Fruit fly (Drosophila melanogaster) whole organism, embryonic: ENCODE data around the gene CG43093.

Experiments used
- Abd-B ChIP-seq: fragments of 200-800 bp; sonication (Bioruptor generic); optimal IDR thresholded peaks from 2 replicates; lab custom pipeline; 2018; ENCODE audit warnings: missing biosample characterization, mild to moderate bottlenecking, missing genetic modification characterization, moderate library complexity
- CG10209 ChIP-seq: fragments of 200-800 bp; sonication (Bioruptor generic); optimal IDR thresholded peaks from 3 replicates; lab custom pipeline; 2017; ENCODE audit warnings: missing biosample characterization, mild to moderate bottlenecking, missing genetic modification characterization, missing genetic modification reagents
- CG10274 ChIP-seq: fragments of 200-800 bp; sonication (Bioruptor generic); optimal IDR thresholded peaks from 3 replicates; lab custom pipeline; 2017; ENCODE audit warnings: missing biosample characterization, mild to moderate bottlenecking, missing genetic modification characterization
- CG11723 ChIP-seq: fragments of 200-800 bp; sonication (Bioruptor generic); optimal IDR thresholded peaks from 2 replicates; lab custom pipeline; 2017; ENCODE audit warnings: missing biosample characterization, mild to moderate bottlenecking, missing genetic modification characterization
- CG12236 ChIP-seq: fragments of 200-800 bp; sonication (Bioruptor generic); optimal IDR thresholded peaks from 2 replicates; lab custom pipeline; 2016; ENCODE audit warnings: missing biosample characterization, missing genetic modification characterization
- CG16813 ChIP-seq: fragments of 200-800 bp; sonication (Bioruptor generic); IDR thresholded peaks from 3 replicates; pipeline ENCODE4 v1.3.6; 2022; ENCODE audit warnings: missing biosample characterization, missing genetic modification characterization; ENCODE audit not compliant: partially characterized antibody
- CG17186 ChIP-seq: fragments of 200-800 bp; sonication (Bioruptor generic); optimal IDR thresholded peaks from 3 replicates; lab custom pipeline; 2017; ENCODE audit warnings: missing biosample characterization, missing genetic modification reagents, missing genetic modification characterization
- CG1792 ChIP-seq: fragments of 200-800 bp; sonication (Bioruptor generic); optimal IDR thresholded peaks from 2 replicates; lab custom pipeline; 2016; ENCODE audit warnings: missing biosample characterization, missing genetic modification characterization
- CG30020 ChIP-seq: fragments of 200-800 bp; optimal IDR thresholded peaks from 2 replicates; lab custom pipeline; 2019; ENCODE audit warnings: missing biosample characterization, mild to moderate bottlenecking, missing genetic modification characterization, moderate library complexity
- CG3065 ChIP-seq: fragments of 200-800 bp; sonication (Bioruptor generic); optimal IDR thresholded peaks from 2 replicates; lab custom pipeline; 2016; ENCODE audit warnings: missing biosample characterization, missing genetic modification characterization
- CG32767 ChIP-seq: fragments of 200-800 bp; sonication (Bioruptor generic); IDR thresholded peaks from 2 replicates; pipeline ENCODE4 v1.3.6; 2022; ENCODE audit warnings: missing biosample characterization, missing genetic modification characterization
- CG33213 ChIP-seq: fragments of 200-800 bp; sonication (Bioruptor generic); optimal IDR thresholded peaks from 3 replicates; lab custom pipeline; 2016; ENCODE audit warnings: missing biosample characterization, missing genetic modification characterization
- CG6175 ChIP-seq: fragments of 200-800 bp; sonication (Bioruptor generic); IDR thresholded peaks from 3 replicates; pipeline ENCODE4 v1.3.6; 2022; ENCODE audit warnings: missing biosample characterization, missing genetic modification characterization
- CG7271 ChIP-seq: fragments of 200-800 bp; sonication (Bioruptor generic); optimal IDR thresholded peaks from 2 replicates; lab custom pipeline; 2018; ENCODE audit warnings: missing biosample characterization, mild to moderate bottlenecking, missing genetic modification characterization, moderate library complexity
- CG8765 ChIP-seq: fragments of 200-800 bp; sonication (Bioruptor generic); IDR thresholded peaks from 2 replicates; pipeline ENCODE4 v1.3.6; 2022; ENCODE audit warnings: missing biosample characterization, missing genetic modification characterization
- CG8924 ChIP-seq: fragments of 200-800 bp; optimal IDR thresholded peaks from 3 replicates; lab custom pipeline; 2019; ENCODE audit warnings: missing biosample characterization, mild to moderate bottlenecking, missing genetic modification characterization, moderate library complexity
- CG9932 ChIP-seq: fragments of 200-800 bp; sonication (Bioruptor generic); IDR thresholded peaks from 2 replicates; pipeline ENCODE4 v1.3.6; 2022; ENCODE audit warnings: missing biosample characterization, missing genetic modification characterization
- Chrac-16 ChIP-seq: fragments of 200-800 bp; sonication (Bioruptor generic); optimal IDR thresholded peaks from 3 replicates; lab custom pipeline; 2016; ENCODE audit warnings: missing biosample characterization, missing genetic modification characterization
- Dp ChIP-seq: fragments of 200-800 bp; sonication (Bioruptor generic); optimal IDR thresholded peaks from 2 replicates; lab custom pipeline; 2018; ENCODE audit warnings: missing biosample characterization, mild to moderate bottlenecking, missing genetic modification characterization, moderate library complexity
- Eip74EF ChIP-seq, 2 experiments: fragments of 200-800 bp in 1 of 2; fragments of >200 bp in 1 of 2; sonication (Bioruptor generic) in 1 of 2; optimal IDR thresholded peaks; 2 replicates each; lab custom pipeline; 2017 to 2019; ENCODE audit warnings: missing biosample characterization in 2 of 2, missing genetic modification characterization in 2 of 2, mild to moderate bottlenecking in 1 of 2, moderate library complexity in 1 of 2
- Fer1 ChIP-seq: fragments of 200-800 bp; sonication (Bioruptor generic); optimal IDR thresholded peaks from 2 replicates; lab custom pipeline; 2017; ENCODE audit warnings: missing biosample characterization, mild to moderate bottlenecking, missing genetic modification characterization
- HHEX ChIP-seq: fragments of 200-800 bp; sonication (Bioruptor generic); optimal IDR thresholded peaks from 3 replicates; lab custom pipeline; 2017; ENCODE audit warnings: missing biosample characterization, mild to moderate bottlenecking, missing genetic modification characterization, missing genetic modification reagents
- Oli ChIP-seq: fragments of 200-800 bp; sonication (Bioruptor generic); optimal IDR thresholded peaks from 2 replicates; lab custom pipeline; 2018; ENCODE audit warnings: missing biosample characterization, mild to moderate bottlenecking, missing genetic modification characterization, moderate library complexity
- Scr ChIP-seq: fragments of 200-800 bp; sonication (Bioruptor generic); IDR thresholded peaks from 2 replicates; pipeline ENCODE4 v1.3.6; 2022; ENCODE audit warnings: missing biosample characterization, missing genetic modification characterization; ENCODE audit not compliant: partially characterized antibody
- Six4 ChIP-seq: fragments of 200-800 bp; sonication (Bioruptor generic); optimal IDR thresholded peaks from 2 replicates; lab custom pipeline; 2016; ENCODE audit warnings: missing biosample characterization, missing genetic modification characterization
- Spps ChIP-seq: fragments of 200-800 bp; sonication (Bioruptor generic); optimal IDR thresholded peaks from 2 replicates; lab custom pipeline; 2018; ENCODE audit warnings: missing biosample characterization, mild to moderate bottlenecking, missing genetic modification characterization
- Tbp ChIP-seq: fragments of >200 bp; optimal IDR thresholded peaks from 2 replicates; lab custom pipeline; 2018; ENCODE audit warnings: missing biosample characterization, missing genetic modification characterization
- Trl ChIP-seq, 3 experiments: fragments of >200 bp in 2 of 3; fragments of 200-800 bp in 1 of 3; sonication (Bioruptor generic) in 1 of 3; optimal IDR thresholded peaks; 2 replicates in 1 of 3; 3 replicates in 2 of 3; lab custom pipeline; 2016 to 2017; ENCODE audit warnings: missing biosample characterization in 1 of 3, missing genetic modification characterization in 1 of 3
- al ChIP-seq: fragments of 200-800 bp; sonication (Bioruptor generic); IDR thresholded peaks from 2 replicates; pipeline ENCODE4 v1.3.6; 2022; ENCODE audit warnings: missing biosample characterization, missing genetic modification characterization
- bowl ChIP-seq: fragments of 200-800 bp; sonication (Bioruptor generic); IDR thresholded peaks from 2 replicates; pipeline ENCODE4 v1.3.6; 2022; ENCODE audit warnings: missing biosample characterization, missing genetic modification characterization
- br ChIP-seq: fragments of >200 bp; optimal IDR thresholded peaks from 2 replicates; lab custom pipeline; 2017
- disco-r ChIP-seq: fragments of 200-800 bp; sonication (Bioruptor generic); optimal IDR thresholded peaks from 2 replicates; lab custom pipeline; 2016; ENCODE audit warnings: missing biosample characterization, missing genetic modification characterization
- en ChIP-seq: fragments of 200-800 bp; sonication (Bioruptor generic); optimal IDR thresholded peaks from 2 replicates; lab custom pipeline; 2016; ENCODE audit warnings: missing biosample characterization, missing genetic modification characterization
- eve ChIP-seq, 2 experiments: fragments of >200 bp; optimal IDR thresholded peaks; 2 replicates each; lab custom pipeline; 2017; ENCODE audit warnings: missing biosample characterization in 2 of 2, missing genetic modification characterization in 2 of 2
- grn ChIP-seq: fragments of 200-800 bp; sonication (Bioruptor generic); optimal IDR thresholded peaks from 3 replicates; lab custom pipeline; 2017; ENCODE audit warnings: missing biosample characterization, missing genetic modification characterization
- inv ChIP-seq: fragments of 200-800 bp; sonication (Bioruptor generic); IDR thresholded peaks from 2 replicates; pipeline ENCODE4 v1.3.6; 2022; ENCODE audit warnings: missing biosample characterization, missing genetic modification characterization; ENCODE audit not compliant: partially characterized antibody
- ken ChIP-seq: fragments of 200-800 bp; sonication (Bioruptor generic); IDR thresholded peaks from 3 replicates; pipeline ENCODE4 v1.3.6; 2022; ENCODE audit warnings: missing biosample characterization, missing genetic modification characterization
- knrl ChIP-seq: fragments of 200-800 bp; sonication (Bioruptor generic); IDR thresholded peaks from 3 replicates; pipeline ENCODE4 v1.3.6; 2022; ENCODE audit warnings: missing biosample characterization, missing genetic modification characterization; ENCODE audit not compliant: partially characterized antibody
- maf-S ChIP-seq: fragments of 200-800 bp; sonication (Bioruptor generic); optimal IDR thresholded peaks from 2 replicates; lab custom pipeline; 2016; ENCODE audit warnings: missing biosample characterization, missing genetic modification characterization
- odd ChIP-seq: fragments of 200-800 bp; sonication (Bioruptor generic); optimal IDR thresholded peaks from 2 replicates; lab custom pipeline; 2017; ENCODE audit warnings: missing biosample characterization, mild to moderate bottlenecking, missing genetic modification characterization
- org-1 ChIP-seq: fragments of 200-800 bp; sonication (Bioruptor generic); optimal IDR thresholded peaks from 2 replicates; lab custom pipeline; 2017; ENCODE audit warnings: missing biosample characterization, missing genetic modification characterization
- pnt ChIP-seq: fragments of 200-800 bp; sonication (Bioruptor generic); optimal IDR thresholded peaks from 3 replicates; lab custom pipeline; 2016; ENCODE audit warnings: missing biosample characterization, missing genetic modification characterization
- run ChIP-seq: fragments of 200-800 bp; sonication (Bioruptor generic); optimal IDR thresholded peaks from 3 replicates; lab custom pipeline; 2018; ENCODE audit warnings: missing biosample characterization, mild to moderate bottlenecking, missing genetic modification characterization
- salm ChIP-seq: fragments of 200-800 bp; sonication (Bioruptor generic); optimal IDR thresholded peaks from 2 replicates; lab custom pipeline; 2018; ENCODE audit warnings: missing biosample characterization, mild to moderate bottlenecking, missing genetic modification characterization
- shn ChIP-seq: fragments of 200-800 bp; sonication (Bioruptor generic); optimal IDR thresholded peaks from 3 replicates; lab custom pipeline; 2016; ENCODE audit warnings: missing biosample characterization, missing genetic modification characterization
- sima ChIP-seq: fragments of 200-800 bp; sonication (Bioruptor generic); optimal IDR thresholded peaks from 2 replicates; lab custom pipeline; 2016; ENCODE audit warnings: missing biosample characterization, missing genetic modification characterization
- tio ChIP-seq: fragments of 200-800 bp; sonication (Bioruptor generic); optimal IDR thresholded peaks from 2 replicates; lab custom pipeline; 2017; ENCODE audit warnings: missing biosample characterization, missing genetic modification characterization, inconsistent platforms
- trh ChIP-seq: fragments of 200-800 bp; sonication (Bioruptor generic); optimal IDR thresholded peaks from 2 replicates; lab custom pipeline; 2016; ENCODE audit warnings: missing biosample characterization, missing genetic modification characterization
- vfl ChIP-seq: fragments of 200-800 bp; sonication (Bioruptor generic); optimal IDR thresholded peaks from 2 replicates; lab custom pipeline; 2016; ENCODE audit warnings: missing biosample characterization, missing genetic modification characterization

CG43093 gene

dm6 chr3R:22753895-22754774 lies 16.0 kb downstream of the CG43093 start (continued):
- TF ChIP-seq en (GFP tag; lab: Kevin White, UChicago) (no peak), pnt (GFP tag; lab: Kevin White, UChicago) (peak; percentile 47), Chrac-16 (GFP tag; lab: Kevin White, UChicago) (peak; percentile 26), Spps (no peak), inv (GFP tag; lab: Robert Waterston, UW) (no peak), Scr (GFP tag; lab: Robert Waterston, UW) (no peak), vfl (no peak), run (tag; lab: Kevin White, UChicago) (peak; percentile 15), odd (peak; percentile 6), CG6175 (peak; percentile 89), CG10209 (peak; percentile 61), tio (GFP tag; lab: Kevin White, UChicago) (no peak), Abd-B (peak; percentile 33), Six4 (GFP tag; lab: Kevin White, UChicago) (peak; percentile 67), CG11723 (GFP tag; lab: Kevin White, UChicago) (peak; percentile 46), maf-S (GFP tag; lab: Kevin White, UChicago) (no peak), Dp (no peak), CG10274 (peak; percentile 8), Fer1 (GFP tag; lab: Kevin White, UChicago) (peak; percentile 24), bowl (GFP tag; lab: Robert Waterston, UW) (peak; percentile 53; the same call in 1 of the 2 replicates), trh (GFP tag; lab: Kevin White, UChicago) (peak; percentile 11), CG9932 (peak; percentile 54), CG12236 (GFP tag; lab: Kevin White, UChicago) (peak; percentile 13), CG17186 (GFP tag; lab: Kevin White, UChicago) (no peak), CG30020 (tag; lab: Kevin White, UChicago) (peak; percentile 17), CG7271 (tag; lab: Kevin White, UChicago) (no peak), HHEX (peak; percentile 38), eve (GFP tag; optimal IDR thresholded peaks at IDR 0.05; lab: Kevin White, UChicago) (no peak), CG16813 (GFP tag; lab: Robert Waterston, UW) (no peak), ken (peak; percentile 70; the same call in 2 of the 3 replicates), Oli (peak; percentile 74), knrl (GFP tag; lab: Robert Waterston, UW) (no peak), br (lab: Kevin White, UChicago) (no peak), disco-r (peak; percentile 22), salm (tag; lab: Kevin White, UChicago) (no peak), shn (peak; percentile 50), CG32767 (GFP tag; lab: Robert Waterston, UW) (peak; percentile 70; the same call in 1 of the 2 replicates), CG1792 (GFP tag; lab: Kevin White, UChicago) (peak; percentile 1), al (GFP tag; lab: Robert Waterston, UW) (peak; percentile 17; the same call in 1 of the 2 replicates), grn (GFP tag; lab: Kevin White, UChicago) (no peak), sima (no peak), Trl (optimal IDR thresholded peaks at IDR 0.05; lab: Kevin White, UChicago) (peak; percentile 61 to 66), Trl (GFP tag; optimal IDR thresholded peaks at IDR 0.05; lab: Kevin White, UChicago) (peak; percentile 22), CG3065 (GFP tag; lab: Kevin White, UChicago) (no peak), CG8765 (GFP tag; lab: Robert Waterston, UW) (no peak), Eip74EF (GFP tag; optimal IDR thresholded peaks at IDR 0.05; lab: Kevin White, UChicago) (no peak), org-1 (peak; percentile 47), CG33213 (GFP tag; lab: Kevin White, UChicago) (no peak), CG8924 (tag; lab: Kevin White, UChicago) (peak; percentile 57), Tbp (GFP tag; lab: Kevin White, UChicago) (no peak)
